Fruit fly (Drosophila melanogaster) whole organism, wandering third instar larva: ENCODE results near the gene eIF3i.

Experiments
- CG32264 ChIP-seq: fragments of 200-800 bp; sonication (Bioruptor generic); optimal IDR thresholded peaks from 2 replicates; lab custom pipeline; 2016; ENCODE audit warnings: missing biosample characterization, missing genetic modification characterization
- CG9705 ChIP-seq: fragments of 200-800 bp; sonication (Bioruptor generic); optimal IDR thresholded peaks from 2 replicates; lab custom pipeline; 2018; ENCODE audit warnings: missing biosample characterization, mild to moderate bottlenecking, missing genetic modification characterization
- CrebA ChIP-seq: fragments of 200-800 bp; sonication (Bioruptor generic); optimal IDR thresholded peaks from 2 replicates; lab custom pipeline; 2016; ENCODE audit warnings: missing biosample characterization, mild to moderate bottlenecking, missing genetic modification characterization, borderline replicate concordance
- Dfd ChIP-seq: fragments of >200 bp; optimal IDR thresholded peaks from 2 replicates; lab custom pipeline; 2017; ENCODE audit warnings: missing biosample characterization, missing genetic modification characterization
- Dif ChIP-seq: fragments of 200-275, 200-300 bp; sonication (Bioruptor generic); optimal IDR thresholded peaks from 2 replicates; lab custom pipeline; 2018; ENCODE audit warnings: missing biosample characterization, missing genetic modification characterization; ENCODE audit not compliant: partially characterized antibody
- GATAd ChIP-seq: sonication (Bioruptor generic); optimal IDR thresholded peaks from 2 replicates; lab custom pipeline; 2016; ENCODE audit warnings: missing biosample characterization, missing genetic modification characterization
- HLH106 ChIP-seq: fragments of 200-800 bp; optimal IDR thresholded peaks from 3 replicates; lab custom pipeline; 2019; ENCODE audit warnings: missing biosample characterization, mild to moderate bottlenecking, missing genetic modification characterization, moderate library complexity
- Hnf4 ChIP-seq: fragments of 200-800 bp; sonication (Bioruptor generic); optimal IDR thresholded peaks from 2 replicates; lab custom pipeline; 2016; ENCODE audit warnings: missing biosample characterization, mild to moderate bottlenecking, missing genetic modification characterization
- Hr83 ChIP-seq: fragments of 200-300 bp; sonication (Bioruptor generic); optimal IDR thresholded peaks from 2 replicates; lab custom pipeline; 2016; ENCODE audit warnings: missing biosample characterization, mild to moderate bottlenecking, missing genetic modification characterization, moderate library complexity; ENCODE audit not compliant: poor library complexity, severe bottlenecking
- Jra ChIP-seq: sonication (Bioruptor generic); optimal IDR thresholded peaks from 2 replicates; lab custom pipeline; 2016; ENCODE audit warnings: missing biosample characterization, missing genetic modification characterization
- Myc ChIP-seq: fragments of >200 bp; optimal IDR thresholded peaks from 2 replicates; lab custom pipeline; 2017
- N ChIP-seq: fragments of >200 bp; optimal IDR thresholded peaks from 2 replicates; lab custom pipeline; 2018; ENCODE audit warnings: missing biosample characterization, missing external identifiers, missing genetic modification characterization
- OdsH ChIP-seq: fragments of 200-800 bp; sonication (Bioruptor generic); optimal IDR thresholded peaks from 2 replicates; lab custom pipeline; 2016; ENCODE audit warnings: missing biosample characterization, mild to moderate bottlenecking, missing genetic modification characterization
- Rel ChIP-seq, 2 experiments: fragments of 200-800 bp; sonication (Bioruptor generic) in 1 of 2; optimal IDR thresholded peaks; 2 replicates in 1 of 2; 3 replicates in 1 of 2; lab custom pipeline; 2016 to 2019; ENCODE audit warnings: mild to moderate bottlenecking in 2 of 2, missing biosample characterization in 2 of 2, missing genetic modification characterization in 2 of 2, moderate library complexity in 1 of 2
- Sp1 ChIP-seq: fragments of 200-800 bp; sonication (Bioruptor generic); optimal IDR thresholded peaks from 3 replicates; lab custom pipeline; 2019; ENCODE audit warnings: missing biosample characterization, mild to moderate bottlenecking, missing genetic modification characterization, moderate library complexity
- brk ChIP-seq: fragments of 200-800 bp; sonication (Bioruptor generic); optimal IDR thresholded peaks from 2 replicates; lab custom pipeline; 2016; ENCODE audit warnings: missing biosample characterization, mild to moderate bottlenecking, missing genetic modification characterization
- dl ChIP-seq, 2 experiments: fragments of 175-275, 200-275 bp in 1 of 2; fragments of 200-275 bp in 1 of 2; sonication (Bioruptor generic); optimal IDR thresholded peaks; lab custom pipeline; 2018; ENCODE audit warnings: mild to moderate bottlenecking in 2 of 2, missing biosample characterization in 2 of 2, missing genetic modification characterization in 2 of 2, moderate library complexity in 2 of 2; ENCODE audit not compliant: partially characterized antibody in 2 of 2, insufficient read depth in 1 of 2
- dmrt93B ChIP-seq: fragments of 200-800 bp; sonication (Bioruptor generic); optimal IDR thresholded peaks from 2 replicates; lab custom pipeline; 2018; ENCODE audit warnings: missing biosample characterization, mild to moderate bottlenecking, missing genetic modification characterization
- dsf ChIP-seq: sonication (Bioruptor generic); optimal IDR thresholded peaks from 2 replicates; lab custom pipeline; 2016; ENCODE audit warnings: missing biosample characterization, missing genetic modification characterization, borderline replicate concordance
- ey ChIP-seq: fragments of 200-800 bp; sonication (Bioruptor generic); optimal IDR thresholded peaks from 2 replicates; lab custom pipeline; 2016; ENCODE audit warnings: missing biosample characterization, missing genetic modification characterization
- foxo ChIP-seq, 2 experiments: fragments of 200-800 bp; sonication (Bioruptor generic); optimal IDR thresholded peaks; 2 replicates in 1 of 2; 3 replicates in 1 of 2; lab custom pipeline; 2016 to 2017; ENCODE audit warnings: missing biosample characterization in 2 of 2, missing genetic modification characterization in 2 of 2
- jim ChIP-seq: fragments of 175-275, 200-325 bp; sonication (Bioruptor generic); optimal IDR thresholded peaks from 2 replicates; lab custom pipeline; 2016; ENCODE audit warnings: missing biosample characterization, mild to moderate bottlenecking, missing genetic modification characterization
- lola ChIP-seq: fragments of >200 bp; optimal IDR thresholded peaks from 2 replicates; lab custom pipeline; 2017; ENCODE audit warnings: missing biosample characterization, missing genetic modification characterization
- psq ChIP-seq: fragments of 200-800 bp; sonication (Bioruptor generic); optimal IDR thresholded peaks from 3 replicates; lab custom pipeline; 2017; ENCODE audit warnings: missing biosample characterization, mild to moderate bottlenecking, missing genetic modification characterization, moderate library complexity
- rgr ChIP-seq: fragments of 200-800 bp; sonication (Bioruptor generic); optimal IDR thresholded peaks from 3 replicates; lab custom pipeline; 2016; ENCODE audit warnings: missing biosample characterization, mild to moderate bottlenecking, missing genetic modification characterization
- sage ChIP-seq: fragments of 200-800 bp; sonication (Bioruptor generic); optimal IDR thresholded peaks from 2 replicates; lab custom pipeline; 2016; ENCODE audit warnings: missing biosample characterization, mild to moderate bottlenecking, missing genetic modification characterization
- sv ChIP-seq: fragments of 200-800 bp; sonication (Bioruptor generic); optimal IDR thresholded peaks from 3 replicates; lab custom pipeline; 2016; ENCODE audit warnings: missing biosample characterization, missing genetic modification characterization
- tai ChIP-seq: sonication (Bioruptor generic); optimal IDR thresholded peaks from 2 replicates; lab custom pipeline; 2016; ENCODE audit warnings: missing biosample characterization, missing genetic modification characterization
- usp ChIP-seq: fragments of >200 bp; optimal IDR thresholded peaks from 2 replicates; lab custom pipeline; 2017; ENCODE audit warnings: missing biosample characterization, missing genetic modification characterization
- woc ChIP-seq: sonication (Bioruptor generic); optimal IDR thresholded peaks from 2 replicates; lab custom pipeline; 2016; ENCODE audit warnings: missing biosample characterization, mild to moderate bottlenecking, missing genetic modification characterization

The eIF3i gene

DNA sequence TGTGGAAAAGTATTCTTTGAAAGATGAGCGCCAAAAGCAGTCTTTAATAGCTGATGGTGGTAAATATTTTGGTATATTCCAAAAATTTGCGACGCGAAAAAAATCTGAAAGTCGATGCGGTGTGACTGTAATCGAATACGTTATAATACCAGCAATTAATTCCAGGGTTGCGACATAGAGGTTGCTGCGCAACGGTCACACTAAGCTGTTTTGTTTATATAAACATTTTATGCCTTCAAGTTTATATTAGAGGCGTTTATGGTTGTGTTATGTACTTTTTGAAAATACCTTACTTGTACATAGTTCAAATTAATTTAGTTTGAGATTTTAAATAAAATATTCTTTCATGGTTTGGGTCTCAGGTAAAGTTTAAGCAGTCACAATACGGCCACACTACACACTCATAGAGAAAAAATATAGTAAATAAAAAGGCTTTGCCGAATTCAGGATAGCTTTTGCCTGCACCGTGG is 3.8 kb upstream of the eIF3i start, which contains the start of gene CG14043:
TSS of gene CG14043 (plus strand) at position 374 of the 470 bp plus-strand sequence.
- TF ChIP-seq HLH106 (tag; lab: Kevin White, UChicago) (peak; percentile 2), Rel (GFP tag; optimal IDR thresholded peaks at IDR 0.05; lab: Kevin White, UChicago) (no peak), Rel (tag; optimal IDR thresholded peaks at IDR 0.05; lab: Kevin White, UChicago) (peak; percentile 51), Myc (lab: Kevin White, UChicago) (peak; percentile 46), Dif (GFP tag; lab: Kevin White, UChicago) (no peak), tai (no peak), sv (no peak)

DNA sequence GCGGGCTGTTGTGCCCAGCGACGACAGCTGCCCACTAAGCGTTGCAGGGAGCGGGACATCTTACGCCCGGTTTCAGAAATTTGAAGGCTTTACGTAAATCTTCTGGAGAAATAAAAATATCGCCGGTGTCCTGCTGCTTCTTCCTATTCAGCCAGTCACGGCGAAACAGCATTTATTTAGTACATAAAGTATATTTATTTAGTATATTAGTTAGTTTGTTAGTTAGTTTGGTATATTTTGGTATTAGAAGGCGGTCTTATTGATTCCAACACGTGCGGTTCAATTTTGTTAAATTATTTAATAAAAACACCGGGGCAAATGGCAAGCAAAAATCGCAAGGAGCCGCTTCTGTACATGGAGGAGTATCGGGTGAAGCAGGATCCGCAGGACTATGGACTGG is 1.2 kb upstream of the eIF3i start, which contains the start of the genes Scox and Polr1C:
TSS of gene Scox (minus strand) at position 169 of the 400 bp plus-strand sequence.
TSS of gene Polr1C (plus strand) at position 238 of the 400 bp plus-strand sequence.
- TF ChIP-seq Myc (lab: Kevin White, UChicago) = peak; percentile 1
- TF ChIP-seq Rel (GFP tag; optimal IDR thresholded peaks at IDR 0.05; lab: Kevin White, UChicago) = no peak
- TF ChIP-seq Rel (tag; optimal IDR thresholded peaks at IDR 0.05; lab: Kevin White, UChicago) = no peak
- no peak for TF ChIP-seq Hr83 (GFP tag; lab: Kevin White, UChicago)

DNA sequence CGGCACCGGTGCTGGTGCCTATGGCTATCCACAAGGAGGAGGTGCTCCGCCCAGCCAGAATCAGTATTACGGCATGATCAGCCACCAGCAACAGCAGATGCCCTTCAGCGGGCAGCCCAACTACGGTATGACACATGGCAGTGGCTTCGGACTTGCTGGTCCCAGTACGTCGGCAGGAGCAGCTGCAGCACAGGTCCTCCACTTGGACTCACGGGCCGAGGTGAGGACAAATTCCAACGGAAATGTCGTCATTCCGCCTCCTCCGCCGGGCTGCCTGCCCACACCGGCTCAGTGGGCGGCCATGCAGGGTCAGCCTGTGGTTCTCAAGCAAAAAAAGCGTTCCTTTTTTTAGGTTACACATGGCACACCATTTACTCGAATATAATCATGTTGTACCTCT is 1.7 kb downstream of the eIF3i start:
- no peak for TF ChIP-seq rgr
- TF ChIP-seq dl (GFP tag; optimal IDR thresholded peaks at IDR 0.05; lab: Kevin White, UChicago; ENCODE audit: insufficient read depth in 1 of 2, partially characterized antibody in 2 of 2) = no peak
- no peak for TF ChIP-seq CG9705
- TF ChIP-seq dmrt93B (GFP tag; lab: Kevin White, UChicago) = no peak
- no peak for TF ChIP-seq N (GFP tag; lab: Kevin White, UChicago)
- TF ChIP-seq Sp1 (GFP tag; lab: Kevin White, UChicago) = no peak
- no peak for TF ChIP-seq jim (GFP tag; lab: Kevin White, UChicago)
- no peak for TF ChIP-seq Dfd (GFP tag; lab: Kevin White, UChicago)
- no peak for TF ChIP-seq usp (GFP tag; lab: Kevin White, UChicago)
- TF ChIP-seq Hnf4 (GFP tag; lab: Kevin White, UChicago) = no peak
- no peak for TF ChIP-seq tai
- TF ChIP-seq dsf (GFP tag; lab: Kevin White, UChicago) = no peak
- TF ChIP-seq GATAd = no peak
- TF ChIP-seq HLH106 (tag; lab: Kevin White, UChicago) = no peak
- no peak for TF ChIP-seq CG32264 (GFP tag; lab: Kevin White, UChicago)
- no peak for TF ChIP-seq psq (GFP tag; lab: Kevin White, UChicago)
- no peak for TF ChIP-seq Jra (GFP tag; lab: Kevin White, UChicago)
- TF ChIP-seq, all 38 proteins: peak for 0

DNA sequence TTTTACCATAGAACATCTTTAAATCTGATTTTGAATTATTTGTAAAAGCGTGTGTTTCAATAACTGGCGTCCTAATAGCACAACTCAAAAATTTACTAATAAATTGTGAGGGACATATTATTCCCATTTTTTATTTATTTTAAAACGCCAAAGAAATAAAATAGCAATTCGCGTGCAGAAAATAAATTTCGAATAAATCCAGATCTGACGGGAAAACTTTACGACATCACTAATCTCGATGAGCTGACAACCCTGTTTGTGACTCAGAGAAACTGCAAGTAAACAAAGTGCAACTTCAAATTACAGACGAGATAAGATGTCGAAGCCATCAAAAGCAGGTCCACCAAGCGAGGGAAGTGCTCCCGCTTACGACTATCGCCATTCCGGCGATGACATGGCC is 2.2 kb downstream of the eIF3i start, which contains the start of gene CG34125:
TSS of gene CG34125 (plus strand) at position 254 of the 400 bp plus-strand sequence.
- peak; percentile 88 for TF ChIP-seq Myc (lab: Kevin White, UChicago)
- TF ChIP-seq CG9705 = peak; percentile 24
- TF ChIP-seq lola = no peak
- peak; percentile 24 for TF ChIP-seq OdsH
- peak; percentile 53 for TF ChIP-seq HLH106 (tag; lab: Kevin White, UChicago)

DNA sequence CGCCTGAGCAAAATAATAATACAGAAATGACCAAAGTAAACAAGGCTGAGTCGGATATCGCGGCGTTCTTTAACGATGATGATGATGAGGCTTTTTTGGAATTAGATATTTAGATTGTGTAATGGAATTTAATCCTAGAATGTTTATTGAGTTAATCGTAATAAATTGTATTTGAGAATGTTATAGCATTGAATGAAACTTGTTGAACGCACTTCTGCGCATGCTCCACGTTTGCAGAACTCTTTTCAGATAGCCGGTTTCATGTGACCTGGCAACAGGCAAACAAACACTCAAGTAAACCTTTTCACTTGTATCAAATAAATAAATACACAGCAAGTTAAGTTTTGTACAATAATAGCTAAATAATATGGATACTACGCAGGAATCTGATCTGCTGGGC is 9.5 kb downstream of the eIF3i start, which contains the start of gene CG34124:
TSS of gene CG34124 (plus strand) at position 301 of the 400 bp plus-strand sequence.
- no peak for TF ChIP-seq Sp1 (GFP tag; lab: Kevin White, UChicago)
- TF ChIP-seq foxo (GFP tag; optimal IDR thresholded peaks at IDR 0.05; lab: Kevin White, UChicago) = no peak
- TF ChIP-seq sv = no peak
- TF ChIP-seq woc (GFP tag; lab: Kevin White, UChicago) = no peak
- TF ChIP-seq Myc (lab: Kevin White, UChicago) = no peak
- TF ChIP-seq ey = no peak
- no peak for TF ChIP-seq CrebA (GFP tag; lab: Kevin White, UChicago)
- TF ChIP-seq lola = no peak
- no peak for TF ChIP-seq N (GFP tag; lab: Kevin White, UChicago)
- no peak for TF ChIP-seq brk (GFP tag; lab: Kevin White, UChicago)
- TF ChIP-seq sage (GFP tag; lab: Kevin White, UChicago) = no peak
- no peak for TF ChIP-seq Rel (GFP tag; optimal IDR thresholded peaks at IDR 0.05; lab: Kevin White, UChicago)
- TF ChIP-seq Rel (tag; optimal IDR thresholded peaks at IDR 0.05; lab: Kevin White, UChicago) = no peak
